Fruit fly (Drosophila melanogaster) whole organism, embryonic: ENCODE results near the gene Crtc.

ENCODE experiments used
- Adf1 ChIP-seq: fragments of 200-800 bp; sonication (Bioruptor generic); IDR thresholded peaks from 2 replicates; pipeline ENCODE4 v1.3.6; 2022; ENCODE audit warnings: missing biosample characterization, missing genetic modification characterization
- Atf-2 ChIP-seq: fragments of 200-800 bp; sonication (Bioruptor generic); optimal IDR thresholded peaks from 2 replicates; lab custom pipeline; 2016; ENCODE audit warnings: missing biosample characterization, missing genetic modification characterization
- Atf3 ChIP-seq: fragments of 200-800 bp; sonication (Bioruptor generic); optimal IDR thresholded peaks from 3 replicates; lab custom pipeline; 2016; ENCODE audit warnings: missing biosample characterization, missing genetic modification characterization
- Atf6 ChIP-seq: fragments of 200-800 bp; sonication (Bioruptor generic); IDR thresholded peaks from 2 replicates; pipeline ENCODE4 v1.3.6; 2022; ENCODE audit warnings: missing biosample characterization, missing genetic modification characterization
- B-H2 ChIP-seq: fragments of 200-800 bp; sonication (Bioruptor generic); optimal IDR thresholded peaks from 2 replicates; lab custom pipeline; 2018; ENCODE audit warnings: missing biosample characterization, mild to moderate bottlenecking, missing genetic modification characterization
- CG11398 ChIP-seq: fragments of 200-800 bp; sonication (Bioruptor generic); optimal IDR thresholded peaks from 2 replicates; lab custom pipeline; 2016; ENCODE audit warnings: missing biosample characterization, missing genetic modification characterization
- CG12744 ChIP-seq: fragments of 200-800 bp; sonication (Bioruptor generic); optimal IDR thresholded peaks from 2 replicates; lab custom pipeline; 2016; ENCODE audit warnings: missing biosample characterization, missing genetic modification characterization
- CG13123 ChIP-seq: fragments of 200-800 bp; sonication (Bioruptor generic); optimal IDR thresholded peaks from 2 replicates; lab custom pipeline; 2016; ENCODE audit warnings: missing biosample characterization, missing genetic modification characterization
- CG13296 ChIP-seq: fragments of 200-800 bp; sonication (Bioruptor generic); optimal IDR thresholded peaks from 3 replicates; lab custom pipeline; 2018; ENCODE audit warnings: missing biosample characterization, mild to moderate bottlenecking, missing genetic modification characterization
- CG15011 ChIP-seq: fragments of 200-800 bp; sonication (Bioruptor generic); optimal IDR thresholded peaks from 3 replicates; lab custom pipeline; 2018; ENCODE audit warnings: missing biosample characterization, mild to moderate bottlenecking, missing genetic modification characterization
- CG16863 ChIP-seq: fragments of 200-800 bp; sonication (Bioruptor generic); optimal IDR thresholded peaks from 3 replicates; lab custom pipeline; 2016; ENCODE audit warnings: missing biosample characterization, missing genetic modification characterization
- CG17912 ChIP-seq: fragments of 200-800 bp; sonication (Bioruptor generic); optimal IDR thresholded peaks from 2 replicates; lab custom pipeline; 2018; ENCODE audit warnings: missing biosample characterization, mild to moderate bottlenecking, missing genetic modification characterization
- CG1792 ChIP-seq: fragments of 200-800 bp; sonication (Bioruptor generic); optimal IDR thresholded peaks from 2 replicates; lab custom pipeline; 2016; ENCODE audit warnings: missing biosample characterization, missing genetic modification characterization
- CG18262 ChIP-seq: fragments of 200-800 bp; optimal IDR thresholded peaks from 3 replicates; lab custom pipeline; 2019; ENCODE audit warnings: missing biosample characterization, mild to moderate bottlenecking, missing genetic modification characterization, moderate library complexity
- CG2199 ChIP-seq: fragments of 200-800 bp; sonication (Bioruptor generic); IDR thresholded peaks from 3 replicates; pipeline ENCODE4 v1.3.6; 2022; ENCODE audit warnings: missing biosample characterization, missing genetic modification characterization
- CG30020 ChIP-seq: fragments of 200-800 bp; optimal IDR thresholded peaks from 2 replicates; lab custom pipeline; 2019; ENCODE audit warnings: missing biosample characterization, mild to moderate bottlenecking, missing genetic modification characterization, moderate library complexity
- CG33213 ChIP-seq: fragments of 200-800 bp; sonication (Bioruptor generic); optimal IDR thresholded peaks from 3 replicates; lab custom pipeline; 2016; ENCODE audit warnings: missing biosample characterization, missing genetic modification characterization
- CG4282 ChIP-seq: fragments of 200-800 bp; sonication (Bioruptor generic); optimal IDR thresholded peaks from 2 replicates; lab custom pipeline; 2016; ENCODE audit warnings: missing biosample characterization, missing genetic modification characterization
- CG4328 ChIP-seq: fragments of 200-800 bp; sonication (Bioruptor generic); optimal IDR thresholded peaks from 3 replicates; lab custom pipeline; 2017; ENCODE audit warnings: missing biosample characterization, missing genetic modification reagents, missing genetic modification characterization
- CG6272 ChIP-seq: fragments of 200-800 bp; sonication (Bioruptor generic); IDR thresholded peaks from 2 replicates; pipeline ENCODE4 v1.3.6; 2022; ENCODE audit warnings: missing biosample characterization, missing genetic modification characterization
- CG7372 ChIP-seq: fragments of 200-800 bp; sonication (Bioruptor generic); IDR thresholded peaks from 2 replicates; pipeline ENCODE4 v1.3.6; 2022; ENCODE audit warnings: missing biosample characterization, missing genetic modification characterization
- CG7745 ChIP-seq: fragments of 200-800 bp; sonication (Bioruptor generic); optimal IDR thresholded peaks from 2 replicates; lab custom pipeline; 2018; ENCODE audit warnings: missing biosample characterization, mild to moderate bottlenecking, missing genetic modification characterization, moderate library complexity
- CG7839 ChIP-seq: fragments of 200-800 bp; sonication (Bioruptor generic); optimal IDR thresholded peaks from 3 replicates; lab custom pipeline; 2018; ENCODE audit warnings: missing biosample characterization, mild to moderate bottlenecking, missing genetic modification characterization, moderate library complexity
- CG9817 ChIP-seq: fragments of 200-800 bp; sonication (Bioruptor generic); optimal IDR thresholded peaks from 2 replicates; lab custom pipeline; 2018; ENCODE audit warnings: missing biosample characterization, mild to moderate bottlenecking, missing genetic modification characterization, moderate library complexity
- Camta ChIP-seq: fragments of 200-800 bp; sonication (Bioruptor generic); optimal IDR thresholded peaks from 2 replicates; lab custom pipeline; 2016; ENCODE audit warnings: missing biosample characterization, missing genetic modification characterization
- CkIIα-i1 ChIP-seq: fragments of 200-800 bp; sonication (Bioruptor generic); IDR thresholded peaks from 2 replicates; pipeline ENCODE4 v1.3.6; 2022; ENCODE audit warnings: missing biosample characterization, missing genetic modification characterization
- ERR ChIP-seq: fragments of 200-800 bp; sonication (Bioruptor generic); optimal IDR thresholded peaks from 2 replicates; lab custom pipeline; 2016; ENCODE audit warnings: missing biosample characterization, missing genetic modification characterization
- Hr39 ChIP-seq: fragments of >200 bp; optimal IDR thresholded peaks from 2 replicates; lab custom pipeline; 2017
- Max ChIP-seq: fragments of 200-800 bp; sonication (Bioruptor generic); optimal IDR thresholded peaks from 2 replicates; lab custom pipeline; 2016; ENCODE audit warnings: missing biosample characterization, mild to moderate bottlenecking, missing genetic modification characterization
- Myb ChIP-seq: fragments of 200-800 bp; sonication (Bioruptor generic); optimal IDR thresholded peaks from 2 replicates; lab custom pipeline; 2016; ENCODE audit warnings: missing biosample characterization, missing genetic modification characterization
- Nf-YA ChIP-seq: fragments of 200-800 bp; sonication (Bioruptor generic); IDR thresholded peaks from 2 replicates; pipeline ENCODE4 v1.3.6; 2022; ENCODE audit warnings: missing biosample characterization, missing genetic modification characterization
- Optix ChIP-seq: fragments of 200-800 bp; sonication (Bioruptor generic); IDR thresholded peaks from 3 replicates; pipeline ENCODE4 v1.3.6; 2022; ENCODE audit warnings: missing biosample characterization, missing genetic modification characterization
- Six4 ChIP-seq: fragments of 200-800 bp; sonication (Bioruptor generic); optimal IDR thresholded peaks from 2 replicates; lab custom pipeline; 2016; ENCODE audit warnings: missing biosample characterization, missing genetic modification characterization
- btn ChIP-seq: fragments of 200-800 bp; sonication (Bioruptor generic); optimal IDR thresholded peaks from 2 replicates; lab custom pipeline; 2016; ENCODE audit warnings: missing biosample characterization, missing genetic modification characterization
- ci ChIP-seq: fragments of 200-800 bp; sonication (Bioruptor generic); IDR thresholded peaks from 3 replicates; pipeline ENCODE4 v1.3.6; 2022; ENCODE audit warnings: missing biosample characterization, missing genetic modification characterization
- crp ChIP-seq, 2 experiments: fragments of 200-800 bp; sonication (Bioruptor generic); optimal IDR thresholded peaks; 2 replicates in 1 of 2; 3 replicates in 1 of 2; lab custom pipeline; 2017; ENCODE audit warnings: missing biosample characterization in 2 of 2, missing genetic modification characterization in 2 of 2, mild to moderate bottlenecking in 1 of 2, moderate library complexity in 1 of 2
- danr ChIP-seq: fragments of 200-800 bp; sonication (Bioruptor generic); IDR thresholded peaks from 2 replicates; pipeline ENCODE4 v1.3.6; 2022; ENCODE audit warnings: missing biosample characterization, missing genetic modification characterization
- ems ChIP-seq: fragments of 200-800 bp; sonication (Bioruptor generic); optimal IDR thresholded peaks from 3 replicates; lab custom pipeline; 2016; ENCODE audit warnings: missing biosample characterization, missing genetic modification characterization
- fd64A ChIP-seq: fragments of 200-800 bp; sonication (Bioruptor generic); optimal IDR thresholded peaks from 3 replicates; lab custom pipeline; 2018; ENCODE audit warnings: missing biosample characterization, mild to moderate bottlenecking, missing genetic modification characterization
- fru ChIP-seq: fragments of >200 bp; optimal IDR thresholded peaks from 2 replicates; lab custom pipeline; 2017
- gce ChIP-seq: fragments of 200-800 bp; sonication (Bioruptor generic); IDR thresholded peaks from 3 replicates; pipeline ENCODE4 v1.3.6; 2022; ENCODE audit warnings: missing biosample characterization, missing genetic modification characterization
- gem ChIP-seq: fragments of 200-800 bp; sonication (Bioruptor generic); optimal IDR thresholded peaks from 2 replicates; lab custom pipeline; 2019; ENCODE audit warnings: missing biosample characterization, mild to moderate bottlenecking, missing genetic modification characterization, moderate library complexity
- gt ChIP-seq: fragments of 200-800 bp; sonication (Bioruptor generic); IDR thresholded peaks from 2 replicates; pipeline ENCODE4 v1.3.6; 2022; ENCODE audit warnings: missing biosample characterization, missing genetic modification characterization
- lilli ChIP-seq: fragments of 200-800 bp; sonication (Bioruptor generic); optimal IDR thresholded peaks from 3 replicates; lab custom pipeline; 2016; ENCODE audit warnings: missing biosample characterization, missing genetic modification characterization
- lola ChIP-seq, 3 experiments: fragments of >200 bp in 2 of 3; fragments of 200-800 bp in 1 of 3; sonication (Bioruptor generic) in 1 of 3; optimal IDR thresholded peaks; 2 replicates each; lab custom pipeline; 2017 to 2019; ENCODE audit warnings: missing biosample characterization in 3 of 3, missing genetic modification characterization in 3 of 3, mild to moderate bottlenecking in 1 of 3, moderate library complexity in 1 of 3
- nom ChIP-seq: fragments of 200-800 bp; sonication (Bioruptor generic); optimal IDR thresholded peaks from 2 replicates; lab custom pipeline; 2017; ENCODE audit warnings: missing biosample characterization, missing genetic modification characterization, mild to moderate bottlenecking, moderate library complexity, missing genetic modification reagents
- pnt ChIP-seq: fragments of 200-800 bp; sonication (Bioruptor generic); optimal IDR thresholded peaks from 3 replicates; lab custom pipeline; 2016; ENCODE audit warnings: missing biosample characterization, missing genetic modification characterization
- slp2 ChIP-seq: fragments of 200-800 bp; sonication (Bioruptor generic); optimal IDR thresholded peaks from 2 replicates; lab custom pipeline; 2016; ENCODE audit warnings: missing biosample characterization, missing genetic modification characterization
- sug ChIP-seq: fragments of 200-800 bp; optimal IDR thresholded peaks from 2 replicates; lab custom pipeline; 2019; ENCODE audit warnings: missing biosample characterization, mild to moderate bottlenecking, missing genetic modification characterization, moderate library complexity
- tio ChIP-seq: fragments of 200-800 bp; sonication (Bioruptor generic); optimal IDR thresholded peaks from 2 replicates; lab custom pipeline; 2017; ENCODE audit warnings: missing biosample characterization, missing genetic modification characterization, inconsistent platforms
- twi ChIP-seq: fragments of 200-800 bp; optimal IDR thresholded peaks from 2 replicates; lab custom pipeline; 2019; ENCODE audit warnings: missing biosample characterization, mild to moderate bottlenecking, missing genetic modification characterization, moderate library complexity
- vvl ChIP-seq: fragments of 200-800 bp; sonication (Bioruptor generic); IDR thresholded peaks from 2 replicates; pipeline ENCODE4 v1.3.6; 2022; ENCODE audit warnings: missing biosample characterization, missing genetic modification characterization
- yki ChIP-seq: fragments of >200 bp; optimal IDR thresholded peaks from 3 replicates; lab custom pipeline; 2018

Gene Crtc

DNA sequence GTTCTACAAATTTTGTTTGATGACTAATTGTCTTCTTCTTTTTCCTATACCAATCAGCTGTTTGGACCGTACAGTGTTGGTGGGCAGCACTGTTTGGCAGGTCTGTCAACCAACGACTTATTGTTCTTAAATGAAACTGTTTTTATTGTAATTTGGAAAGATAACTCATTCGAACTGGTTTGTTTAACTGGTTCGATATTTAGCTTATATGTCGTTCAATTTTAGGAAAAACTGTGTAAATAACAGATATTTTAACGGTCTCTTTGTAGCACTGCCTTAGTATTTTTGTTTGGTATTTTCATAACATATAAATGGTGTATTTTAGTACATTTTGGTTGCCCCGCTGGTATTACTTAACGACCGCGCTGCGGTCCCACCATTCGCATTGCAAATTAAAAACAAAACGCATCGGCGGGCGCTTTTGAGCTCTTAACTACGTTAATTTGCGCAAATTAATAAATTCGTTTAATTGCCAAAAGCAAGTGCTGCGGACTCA, 47.5 kb downstream of the Crtc start, which contains the start of the genes Vps60 and anchor (continued):
- TF ChIP-seq Nf-YA (GFP tag; lab: Robert Waterston, UW) (0 out of 2 replicates have a peak, but pooled peaks have one; percentile 11), sug (peak; percentile 54), btn (GFP tag; lab: Kevin White, UChicago) (peak; percentile 64), pnt (GFP tag; lab: Kevin White, UChicago) (peak; percentile 35), CG13296 (peak; percentile 7), twi (tag; lab: Kevin White, UChicago) (peak; percentile 3), Camta (GFP tag; lab: Kevin White, UChicago) (peak; percentile 66), tio (GFP tag; lab: Kevin White, UChicago) (peak; percentile 2), fru (lab: Kevin White, UChicago) (no peak), CG12744 (GFP tag; lab: Kevin White, UChicago) (no peak), Atf3 (GFP tag; lab: Kevin White, UChicago) (peak; percentile 65), CG15011 (GFP tag; lab: Kevin White, UChicago) (peak; percentile 25), Atf-2 (GFP tag; lab: Kevin White, UChicago) (no peak), CG1792 (GFP tag; lab: Kevin White, UChicago) (peak; percentile 70), danr (GFP tag; lab: Robert Waterston, UW) (no peak), fd64A (no peak), CG7372 (GFP tag; lab: Robert Waterston, UW) (no peak), CG4282 (GFP tag; lab: Kevin White, UChicago) (peak; percentile 13), ERR (GFP tag; lab: Kevin White, UChicago) (peak; percentile 80), Atf6 (no peak), CG6272 (GFP tag; lab: Robert Waterston, UW) (no peak), CG9817 (tag; lab: Kevin White, UChicago) (peak; percentile 11), ci (GFP tag; lab: Robert Waterston, UW) (no peak), CG11398 (GFP tag; lab: Kevin White, UChicago) (peak; percentile 44), CG2199 (GFP tag; lab: Robert Waterston, UW) (no peak), CG17912 (GFP tag; lab: Kevin White, UChicago) (no peak), CG4328 (GFP tag; lab: Kevin White, UChicago) (peak; percentile 10), CG7839 (peak; percentile 47), Adf1 (GFP tag; lab: Robert Waterston, UW) (no peak)
- TF ChIP-seq, all 482 proteins: peak for 233

DNA sequence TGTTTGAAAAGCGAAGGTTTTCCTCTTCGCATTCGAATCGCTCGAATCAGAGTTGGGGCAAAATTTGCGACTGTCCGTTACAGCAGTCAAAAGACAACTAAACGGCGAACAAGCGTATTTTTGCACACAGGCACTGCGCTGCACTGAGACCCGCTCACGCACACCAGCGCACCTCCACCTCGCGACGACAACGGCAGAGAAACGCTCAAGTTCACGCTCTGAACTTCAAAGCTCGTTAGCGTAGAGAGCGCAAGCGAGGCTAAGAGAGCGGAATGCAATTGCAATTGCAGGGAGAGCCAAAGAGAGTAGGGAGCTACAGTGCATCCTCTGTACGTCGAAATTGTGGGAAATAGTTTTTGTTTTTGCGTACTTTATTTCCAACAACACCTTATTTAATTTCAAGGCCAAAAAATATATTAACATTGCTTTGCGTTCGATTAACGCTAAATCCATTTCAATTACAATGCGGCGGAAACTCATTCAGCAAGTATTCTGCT, 49.8 kb downstream of the Crtc start, which contains the start of gene Eip74EF:
Eip74EF (minus strand) TSS at position 117 of the 497 bp plus-strand sequence.
- TF ChIP-seq Hr39: no peak
- no peak for TF ChIP-seq slp2 (GFP tag; lab: Kevin White, UChicago)
- no peak for TF ChIP-seq CG7745 (tag; lab: Kevin White, UChicago)
- peak; percentile 15 for TF ChIP-seq gem (tag; lab: Kevin White, UChicago)
- TF ChIP-seq lola (GFP tag; optimal IDR thresholded peaks at IDR 0.05; lab: Kevin White, UChicago): no peak
- no peak for TF ChIP-seq ems (GFP tag; lab: Kevin White, UChicago)
- TF ChIP-seq gce: 0 out of 3 replicates have a peak, but pooled peaks have one; percentile 55
- TF ChIP-seq Myb (GFP tag; lab: Kevin White, UChicago): no peak
- TF ChIP-seq CG16863: no peak
- no peak for TF ChIP-seq Six4 (GFP tag; lab: Kevin White, UChicago)
- TF ChIP-seq yki: peak; percentile 13
- TF ChIP-seq CG33213: no peak
- TF ChIP-seq lilli: no peak
- no peak for TF ChIP-seq gt (GFP tag; lab: Robert Waterston, UW)
- peak; percentile 77 for TF ChIP-seq nom (GFP tag; lab: Kevin White, UChicago)
- no peak for TF ChIP-seq B-H2 (GFP tag; lab: Kevin White, UChicago)
- TF ChIP-seq CG18262 (tag; lab: Kevin White, UChicago): no peak
- TF ChIP-seq vvl (GFP tag; lab: Robert Waterston, UW): peak; percentile 52
- no peak for TF ChIP-seq Max (GFP tag; lab: Kevin White, UChicago)
- no peak for TF ChIP-seq crp (GFP tag; optimal IDR thresholded peaks at IDR 0.05; lab: Kevin White, UChicago)
- no peak for TF ChIP-seq CG30020 (tag; lab: Kevin White, UChicago)
- TF ChIP-seq fd64A: no peak
- no peak for TF ChIP-seq CkIIα-i1 (GFP tag; lab: Robert Waterston, UW)
- no peak for TF ChIP-seq Optix (GFP tag; lab: Robert Waterston, UW)
- TF ChIP-seq CG13123 (GFP tag; lab: Kevin White, UChicago): no peak
